Fruit fly (Drosophila melanogaster) ovary, adult (tissue): ENCODE measurements around the gene Vps45.

Experiments
- CG17801 ChIP-seq: fragments of 200-800 bp; optimal IDR thresholded peaks from 2 replicates; lab custom pipeline; 2019; ENCODE audit warnings: missing biosample characterization, mild to moderate bottlenecking, missing genetic modification characterization, moderate library complexity; ENCODE audit not compliant: partially characterized antibody

Vps45 gene

dm6 chr3R:9598099-9598498, 34.4 kb downstream of the Vps45 start:
- no peak for TF ChIP-seq CG17801

DNA sequence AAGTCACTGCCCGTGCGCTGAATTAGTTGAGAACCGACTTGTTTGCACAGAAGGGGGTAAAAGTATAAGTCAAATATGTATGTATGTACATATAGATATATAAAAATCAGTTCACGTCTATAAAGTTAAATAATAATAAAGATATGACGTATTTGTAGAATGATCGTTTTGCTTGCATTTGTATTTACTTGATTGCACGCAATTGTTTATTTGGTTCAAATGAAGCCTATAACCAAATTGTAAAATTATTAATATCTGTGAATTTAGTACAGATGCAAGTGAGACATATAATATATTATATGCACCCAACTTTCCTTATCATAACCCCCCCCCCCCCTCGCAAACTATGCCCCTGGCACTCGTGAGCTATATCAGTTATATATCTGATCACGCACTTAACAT, 36.8 kb downstream of the Vps45 start:
- TF ChIP-seq CG17801, result peak; percentile 74

DNA sequence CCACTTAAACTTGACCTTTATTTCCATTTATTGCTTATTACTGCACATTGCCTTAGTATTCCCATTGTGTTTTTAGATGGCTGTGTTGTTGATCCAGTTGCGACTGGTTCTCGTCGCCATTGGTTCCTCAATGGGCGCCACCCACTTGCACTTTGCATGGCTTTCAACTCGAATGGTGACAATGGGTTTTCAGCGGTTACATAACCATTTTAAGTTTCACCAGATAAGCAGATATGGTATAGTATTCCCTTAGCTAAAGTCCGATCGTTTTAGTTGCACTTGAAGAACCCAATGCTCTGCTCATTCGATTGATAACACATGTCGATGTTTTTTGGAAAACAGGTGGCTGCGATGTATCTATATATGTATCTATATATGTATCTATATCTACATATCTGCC, 38.2 kb downstream of the Vps45 start:
- TF ChIP-seq CG17801, result peak; percentile 40

- TF ChIP-seq CG17801, result no peak
Measured at dm6 chr3R:9603022-9603942, 39.6 kb downstream of the Vps45 start.

DNA sequence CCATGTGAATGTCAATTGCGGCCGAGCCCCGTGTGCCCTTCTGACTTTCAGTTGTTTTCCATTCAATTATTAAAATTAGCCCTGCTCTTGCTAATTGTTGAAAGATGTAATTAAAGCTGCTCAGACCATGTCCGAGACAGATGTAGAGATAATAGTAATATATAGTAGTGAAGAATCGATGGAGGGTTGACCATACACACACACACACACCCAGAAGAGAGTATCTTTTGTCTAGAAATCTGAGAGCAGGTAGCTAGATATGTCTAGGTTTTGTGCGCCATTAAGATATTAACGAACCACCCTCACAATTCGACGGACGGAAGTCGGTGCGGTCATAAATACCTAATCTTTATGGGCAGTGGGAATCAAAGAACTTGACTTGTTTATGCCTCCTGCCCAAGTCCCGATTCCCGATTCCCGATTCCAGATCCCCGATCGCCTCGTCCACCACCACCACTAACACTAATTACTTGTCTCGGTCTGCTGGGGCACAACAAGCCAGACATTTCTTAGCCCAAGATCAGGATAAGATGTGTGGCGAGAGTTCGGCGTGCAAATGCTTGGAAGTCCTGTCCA, 40.8 kb downstream of the Vps45 start:
- TF ChIP-seq CG17801, result no peak

DNA sequence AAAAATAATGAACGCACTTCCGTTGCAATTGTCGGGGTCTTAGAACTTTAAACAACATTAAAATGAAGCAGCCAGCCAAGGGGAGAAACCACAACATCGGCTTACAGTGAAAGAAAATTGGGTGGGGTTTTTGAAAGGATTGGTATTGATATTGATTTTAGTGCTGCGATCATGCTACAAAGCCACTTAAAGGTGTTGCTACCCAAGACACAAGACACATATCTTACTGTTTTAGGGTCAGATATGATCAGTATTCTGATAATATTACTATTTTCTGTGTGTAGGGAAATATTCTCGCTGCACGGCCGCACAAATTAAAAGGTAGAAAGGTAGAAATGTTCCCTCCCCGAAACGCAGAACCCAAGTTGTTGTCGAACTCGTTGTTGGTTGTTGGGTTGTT, 41.4 kb downstream of the Vps45 start:
- TF ChIP-seq CG17801, result no peak

- no peak for TF ChIP-seq CG17801
Measured at dm6 chr3R:9606913-9607804, 43.4 kb downstream of the Vps45 start.

dm6 chr3R:9608206-9608605, 44.5 kb downstream of the Vps45 start:
- no peak for TF ChIP-seq CG17801

dm6 chr3R:9612217-9612616, 48.5 kb downstream of the Vps45 start:
- TF ChIP-seq CG17801, result no peak

- no peak for TF ChIP-seq CG17801
Measured at dm6 chr3R:9613124-9613523, 49.4 kb downstream of the Vps45 start.
